Worm (Caenorhabditis elegans): ENCODE results near the gene kin-21.
A peak's percentile ranks its signal among the peaks of the same experiment; 100 is the strongest.

ce11 chrIV:9873837-9874236 lies 41.2 kb downstream of the kin-21 start:
- TF ChIP-seq lin-13 (GFP tag; optimal IDR thresholded peaks at IDR 0.05) (peak; percentile 28), nhr-129 (tag; optimal IDR thresholded peaks at IDR 0.05) (peak; percentile 78)
